Fruit fly (Drosophila melanogaster): ENCODE results near the gene Bace.

- TF ChIP-seq CG8478 (optimal IDR thresholded peaks at IDR 0.05) (no peak), CTCF (optimal IDR thresholded peaks at IDR 0.05) (no peak)
Measured at dm6 chr2L:8490439-8490838, 5.7 kb downstream of the Bace start, which contains the start of gene CG43400.
